Worm (Caenorhabditis elegans): Measurements from ENCODE around the gene F38A1.13.

ce11 chrIV:1261930-1262329 lies 3.1 kb upstream of the F38A1.13 start:
- no peak for TF ChIP-seq nhr-21 (tag; optimal IDR thresholded peaks at IDR 0.05)
- no peak for TF ChIP-seq ceh-82 (tag; optimal IDR thresholded peaks at IDR 0.05)
- TF ChIP-seq ztf-11 (tag; optimal IDR thresholded peaks at IDR 0.05): no peak
- no peak for TF ChIP-seq ceh-16 (tag; optimal IDR thresholded peaks at IDR 0.05)
- TF ChIP-seq ZK546.5 (tag; optimal IDR thresholded peaks at IDR 0.05): no peak
- TF ChIP-seq unc-39 (tag; optimal IDR thresholded peaks at IDR 0.05): no peak
- TF ChIP-seq nhr-23 (tag; optimal IDR thresholded peaks at IDR 0.05): no peak
- TF ChIP-seq ama-1 (optimal IDR thresholded peaks at IDR 0.05): no peak
- TF ChIP-seq fos-1 (tag; optimal IDR thresholded peaks at IDR 0.05): no peak
- TF ChIP-seq blmp-1 (tag; optimal IDR thresholded peaks at IDR 0.05; ENCODE audit: insufficient read depth): no peak

Data from whole organism, L2 larva.